Fruit fly (Drosophila melanogaster) ovary, adult (tissue): ENCODE results near the gene vrs.
A peak's percentile ranks its signal among the peaks of the same experiment; 100 is the strongest.
"Not testable (repeated sequence)": the region's sequence is repeated elsewhere in the genome, so short reads cannot be mapped to it uniquely, and the experiment has no call there.

Source experiments
- CG17801 ChIP-seq: fragments of 200-800 bp; optimal IDR thresholded peaks from 2 replicates; lab custom pipeline; 2019; ENCODE audit warnings: missing biosample characterization, mild to moderate bottlenecking, missing genetic modification characterization, moderate library complexity; ENCODE audit not compliant: partially characterized antibody

vrs gene

DNA sequence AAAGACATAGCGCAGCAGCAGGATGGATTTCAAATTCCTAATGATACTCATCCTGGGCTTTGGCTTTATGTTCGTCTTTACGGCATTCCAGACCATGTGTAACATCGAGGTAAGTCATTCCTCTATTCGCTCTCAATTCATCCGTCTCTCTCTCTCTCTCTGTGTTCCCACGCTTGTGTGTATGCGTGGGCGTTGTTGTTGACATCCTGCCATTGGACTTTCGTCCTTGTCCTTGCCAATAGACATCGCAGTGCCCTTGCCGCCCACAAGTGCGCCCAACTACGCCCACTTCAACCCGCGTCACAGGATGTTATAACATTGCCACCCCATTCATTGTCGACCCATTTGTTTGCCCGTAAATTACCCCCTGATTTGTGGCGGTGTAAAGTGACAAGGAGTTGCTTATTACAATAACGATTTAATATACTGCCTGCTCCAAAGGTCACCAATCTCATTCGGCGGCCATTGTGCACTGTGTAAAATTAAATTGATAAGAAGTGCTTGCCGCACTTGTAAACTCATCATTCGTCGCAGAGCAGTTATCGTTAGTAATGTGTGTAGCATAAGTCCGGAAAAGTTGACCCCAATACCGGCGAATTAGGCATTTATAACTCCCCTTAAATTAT is 2.3 kb downstream of the vrs start:
- TF ChIP-seq CG17801 (GFP tag; lab: Kevin White, UChicago) = no peak

dm6 chr3R:12450713-12451259 is 3.3 kb downstream of the vrs start:
- TF ChIP-seq CG17801 (GFP tag; lab: Kevin White, UChicago) = no peak

dm6 chr3R:12451376-12451775 is 3.9 kb downstream of the vrs start:
- TF ChIP-seq CG17801 (GFP tag; lab: Kevin White, UChicago) = peak; percentile 60

dm6 chr3R:12451888-12452514 is 4.5 kb downstream of the vrs start, which contains the start of gene CG5509:
Gene CG5509, plus strand, starts transcription at chr3R:12452464.
- TF ChIP-seq CG17801 (GFP tag; lab: Kevin White, UChicago) = no peak

- no peak for TF ChIP-seq CG17801 (GFP tag; lab: Kevin White, UChicago)
Observed at dm6 chr3R:12454492-12454891, 7.0 kb downstream of the vrs start.

DNA sequence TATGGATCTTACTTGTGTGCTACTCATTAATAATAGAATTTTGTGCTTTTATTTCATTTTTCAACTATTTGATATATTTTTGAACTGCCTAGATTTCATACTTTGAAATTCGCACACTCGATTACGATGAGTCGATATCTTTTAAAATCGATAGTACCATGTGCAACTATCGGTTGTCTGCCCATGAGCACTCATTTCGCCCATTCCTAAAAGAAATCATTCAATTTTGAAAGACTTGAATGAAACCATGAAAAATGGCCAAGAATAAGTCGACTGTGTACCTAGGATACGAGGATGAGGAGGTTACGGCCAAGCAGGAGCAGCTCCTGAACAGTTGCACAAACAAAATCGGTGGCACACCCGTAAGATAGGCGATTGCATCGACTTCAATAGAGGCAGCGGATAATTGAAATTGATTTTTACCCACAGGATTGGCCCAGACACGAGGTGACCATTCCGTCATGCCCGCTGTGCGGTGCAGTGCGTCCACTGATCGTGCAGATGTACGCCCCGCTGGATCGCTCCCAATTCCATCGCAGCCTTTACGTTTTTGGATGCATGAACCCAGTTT is 9.0 kb downstream of the vrs start, which contains the start of gene trus:
trus (plus strand) TSS at position 204 of the 571 bp plus-strand sequence.
- peak; percentile 30 for TF ChIP-seq CG17801 (GFP tag; lab: Kevin White, UChicago)

- TF ChIP-seq CG17801 (GFP tag; lab: Kevin White, UChicago) = peak; percentile 4
Observed at dm6 chr3R:12459879-12460522, 12.5 kb downstream of the vrs start, which contains the start of the genes CG5961 and Polr3C. Gene CG5961, minus strand, starts transcription at chr3R:12460294. Gene Polr3C, plus strand, starts transcription at chr3R:12460414.

DNA sequence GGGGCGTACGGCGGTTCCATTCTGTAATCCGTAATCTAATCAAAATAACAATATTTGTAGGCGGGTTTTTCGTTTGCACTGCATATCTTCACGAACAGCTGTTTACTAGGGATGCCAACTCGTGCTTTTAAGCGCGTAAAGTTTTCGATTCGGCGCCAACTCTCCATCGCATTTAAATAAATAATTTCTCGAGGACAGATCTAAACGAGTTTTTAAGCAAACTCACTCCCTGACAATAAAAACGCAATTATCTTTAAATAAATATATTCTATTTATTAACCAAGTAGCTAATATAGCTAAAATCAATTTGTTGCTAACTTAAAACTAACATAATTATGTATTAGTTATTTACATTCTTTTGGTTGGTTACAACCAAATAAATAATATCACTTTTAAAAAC is 17.7 kb downstream of the vrs start, which contains the start of gene CG5608:
CG5608 (minus strand) TSS at position 101 of the 400 bp plus-strand sequence.
- not testable (repeated sequence) for TF ChIP-seq CG17801 (GFP tag; lab: Kevin White, UChicago)

- not testable (repeated sequence) for TF ChIP-seq CG17801 (GFP tag; lab: Kevin White, UChicago)
Observed at dm6 chr3R:12467675-12468074, 20.2 kb downstream of the vrs start, which contains the start of gene Hsp70Ba. Gene Hsp70Ba, minus strand, starts transcription at chr3R:12467776.
